Fruit fly (Drosophila melanogaster): ENCODE data around the gene TwdlF.

TwdlF gene

DNA sequence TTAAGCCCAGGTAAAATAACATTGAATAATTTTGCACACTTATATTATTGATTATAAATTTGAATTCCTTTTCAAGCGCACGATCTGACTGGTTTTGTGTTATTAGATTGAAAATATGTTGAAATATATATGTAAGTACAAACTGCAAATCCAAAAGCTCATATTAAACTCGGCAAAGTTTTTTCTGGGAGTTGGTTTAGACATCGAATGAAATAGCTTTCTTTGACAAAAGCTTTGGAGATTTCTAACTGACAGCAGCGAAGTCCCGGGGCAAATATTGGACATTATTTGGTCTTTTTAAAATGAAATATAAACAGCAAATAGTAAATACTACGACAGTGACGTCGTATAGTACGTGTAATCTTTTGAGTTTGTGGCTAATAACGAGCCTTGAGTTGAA lies 4.4 kb downstream of the TwdlF start, which contains the start of gene TwdlG:
TSS of gene TwdlG (minus strand) at position 101 of the 400 bp plus-strand sequence.
- no peak for TF ChIP-seq D1 (tag; optimal IDR thresholded peaks at IDR 0.05)

DNA sequence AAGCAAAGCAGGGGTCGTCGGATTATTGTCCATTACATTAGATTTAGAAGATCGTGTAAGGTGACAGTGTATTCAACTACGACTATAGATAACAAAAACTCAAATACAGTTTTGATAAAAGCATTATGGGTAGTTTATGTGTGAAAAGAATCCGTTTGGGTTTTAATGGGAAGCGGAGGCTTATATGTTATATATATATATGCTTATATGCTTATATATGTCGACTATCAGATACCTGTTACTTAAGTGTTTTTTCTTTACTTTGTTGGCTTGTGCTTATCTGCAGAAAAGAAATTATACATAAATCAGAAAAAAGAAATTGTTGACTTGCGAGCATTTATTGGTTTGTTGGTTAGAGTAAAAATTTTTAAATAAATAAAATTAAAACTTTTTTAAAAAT lies 6.1 kb downstream of the TwdlF start, which contains the start of gene CG14644:
TSS of gene CG14644 (minus strand) at position 101 of the 400 bp plus-strand sequence.
- TF ChIP-seq CG4496 (GFP tag; IDR thresholded peaks at IDR 0.05): no peak
- TF ChIP-seq CG32121 (GFP tag; IDR thresholded peaks at IDR 0.05): no peak
- no peak for TF ChIP-seq EcR (GFP tag; optimal IDR thresholded peaks at IDR 0.05)
- TF ChIP-seq rn (GFP tag; IDR thresholded peaks at IDR 0.05): no peak
- no peak for TF ChIP-seq Snoo (tag; optimal IDR thresholded peaks at IDR 0.05)
- no peak for TF ChIP-seq CG15710 (tag; optimal IDR thresholded peaks at IDR 0.05)
- TF ChIP-seq CG9948 (tag; optimal IDR thresholded peaks at IDR 0.05): no peak
- no peak for TF ChIP-seq D1 (tag; optimal IDR thresholded peaks at IDR 0.05)
- no peak for TF ChIP-seq CG17806 (tag; optimal IDR thresholded peaks at IDR 0.05)
- no peak for TF ChIP-seq CG14655 (GFP tag; optimal IDR thresholded peaks at IDR 0.05)
- no peak for TF ChIP-seq CG8159 (tag; optimal IDR thresholded peaks at IDR 0.05)
- TF ChIP-seq Pif1A (GFP tag; optimal IDR thresholded peaks at IDR 0.05): no peak
- no peak for TF ChIP-seq Pif1B (GFP tag; optimal IDR thresholded peaks at IDR 0.05)
- TF ChIP-seq CG12605 (GFP tag; IDR thresholded peaks at IDR 0.05): no peak

DNA sequence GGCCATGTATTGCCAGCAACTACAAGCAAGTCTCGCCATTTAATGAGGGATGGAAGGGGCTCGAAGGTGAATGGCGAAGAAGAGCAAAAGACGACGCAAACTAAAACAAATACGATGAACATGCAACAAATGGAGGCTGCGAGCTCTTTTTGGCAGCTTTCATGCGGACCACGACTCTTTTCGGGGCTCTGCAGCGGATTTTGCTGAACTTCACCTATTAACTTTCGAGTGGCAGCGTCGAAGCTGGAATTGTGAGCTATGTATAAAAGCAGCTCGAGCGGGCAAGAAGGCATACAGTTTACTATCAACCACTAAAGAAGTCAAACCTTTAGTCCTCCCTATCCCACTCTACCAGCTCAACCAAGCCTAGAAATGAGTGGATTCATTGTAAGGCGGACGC lies 7.6 kb downstream of the TwdlF start, which contains the start of gene TwdlV:
TSS of gene TwdlV (plus strand) at position 301 of the 400 bp plus-strand sequence.
- no peak for TF ChIP-seq D1 (tag; optimal IDR thresholded peaks at IDR 0.05)
- TF ChIP-seq CG8301 (tag; optimal IDR thresholded peaks at IDR 0.05): no peak
- no peak for TF ChIP-seq CG4496 (GFP tag; IDR thresholded peaks at IDR 0.05)
- TF ChIP-seq Pif1B (GFP tag; optimal IDR thresholded peaks at IDR 0.05): no peak
- no peak for TF ChIP-seq Snoo (tag; optimal IDR thresholded peaks at IDR 0.05)
- TF ChIP-seq CG14655 (GFP tag; optimal IDR thresholded peaks at IDR 0.05): no peak
- TF ChIP-seq CG13204 (GFP tag; optimal IDR thresholded peaks at IDR 0.05): no peak

DNA sequence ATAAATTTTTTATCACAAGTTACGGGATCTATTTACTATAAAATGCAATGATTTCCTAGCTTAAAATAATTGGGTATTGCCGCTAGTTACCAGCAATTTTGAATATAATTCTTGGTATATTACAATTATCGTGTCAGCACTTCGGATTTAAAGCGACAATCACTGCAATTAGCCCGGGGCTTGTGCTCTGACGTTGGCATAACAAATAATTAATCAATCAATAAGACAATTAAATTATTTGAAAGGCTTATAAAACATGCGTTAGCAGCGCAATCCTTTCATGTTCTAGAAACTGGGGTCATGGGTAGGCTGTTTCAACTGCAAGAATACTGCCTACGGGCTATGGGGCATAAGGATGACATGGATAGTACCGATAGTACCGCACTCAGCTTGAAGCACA lies 9.9 kb downstream of the TwdlF start, which contains the start of gene Or82a:
TSS of gene Or82a (plus strand) at position 301 of the 400 bp plus-strand sequence.
- TF ChIP-seq D1 (tag; optimal IDR thresholded peaks at IDR 0.05) (no peak), CG15710 (tag; optimal IDR thresholded peaks at IDR 0.05) (no peak), CG13204 (GFP tag; optimal IDR thresholded peaks at IDR 0.05) (no peak), fd96Ca (GFP tag; IDR thresholded peaks at IDR 0.05) (no peak), Pif1A (GFP tag; optimal IDR thresholded peaks at IDR 0.05) (no peak), CG10348 (GFP tag; IDR thresholded peaks at IDR 0.05) (no peak), CG8159 (tag; optimal IDR thresholded peaks at IDR 0.05) (no peak), EcR (GFP tag; optimal IDR thresholded peaks at IDR 0.05) (no peak), CG4496 (GFP tag; IDR thresholded peaks at IDR 0.05) (no peak), Snoo (tag; optimal IDR thresholded peaks at IDR 0.05) (no peak), CG12605 (GFP tag; IDR thresholded peaks at IDR 0.05) (no peak), CG9948 (tag; optimal IDR thresholded peaks at IDR 0.05) (no peak), CG34367 (tag; optimal IDR thresholded peaks at IDR 0.05) (no peak), CG32121 (GFP tag; IDR thresholded peaks at IDR 0.05) (no peak), Pif1B (GFP tag; optimal IDR thresholded peaks at IDR 0.05) (no peak), Ets98B (GFP tag; IDR thresholded peaks at IDR 0.05) (no peak), gl (tag; optimal IDR thresholded peaks at IDR 0.05) (no peak)

DNA sequence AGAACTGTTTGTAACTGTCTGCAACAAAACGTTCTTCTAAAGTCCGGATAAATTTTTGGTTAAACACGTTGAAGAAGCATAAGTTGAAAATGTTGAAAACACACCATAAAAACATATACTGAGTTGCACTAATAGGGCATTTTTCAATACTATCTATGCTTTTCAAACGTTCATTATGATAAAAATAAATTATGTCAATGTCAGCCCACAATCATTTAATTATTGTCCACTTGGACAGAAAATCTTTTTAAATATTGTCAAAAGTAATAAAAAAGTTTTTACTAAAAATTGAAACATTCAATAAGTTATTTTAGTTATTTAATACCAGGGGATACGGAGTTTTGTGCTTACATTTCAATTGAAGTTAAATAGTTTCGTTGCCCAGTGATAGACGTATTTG lies 19.6 kb downstream of the TwdlF start, which contains the start of gene CG1092:
TSS of gene CG1092 (plus strand) at position 301 of the 400 bp plus-strand sequence.
- TF ChIP-seq CG12605 (GFP tag; IDR thresholded peaks at IDR 0.05) (no peak), CG34367 (tag; optimal IDR thresholded peaks at IDR 0.05) (no peak), EcR (GFP tag; optimal IDR thresholded peaks at IDR 0.05) (no peak), Snoo (tag; optimal IDR thresholded peaks at IDR 0.05) (no peak), CG15710 (tag; optimal IDR thresholded peaks at IDR 0.05) (no peak), Ets98B (GFP tag; IDR thresholded peaks at IDR 0.05) (no peak), Pif1A (GFP tag; optimal IDR thresholded peaks at IDR 0.05) (no peak), CG8301 (tag; optimal IDR thresholded peaks at IDR 0.05) (no peak), D1 (tag; optimal IDR thresholded peaks at IDR 0.05) (no peak)

DNA sequence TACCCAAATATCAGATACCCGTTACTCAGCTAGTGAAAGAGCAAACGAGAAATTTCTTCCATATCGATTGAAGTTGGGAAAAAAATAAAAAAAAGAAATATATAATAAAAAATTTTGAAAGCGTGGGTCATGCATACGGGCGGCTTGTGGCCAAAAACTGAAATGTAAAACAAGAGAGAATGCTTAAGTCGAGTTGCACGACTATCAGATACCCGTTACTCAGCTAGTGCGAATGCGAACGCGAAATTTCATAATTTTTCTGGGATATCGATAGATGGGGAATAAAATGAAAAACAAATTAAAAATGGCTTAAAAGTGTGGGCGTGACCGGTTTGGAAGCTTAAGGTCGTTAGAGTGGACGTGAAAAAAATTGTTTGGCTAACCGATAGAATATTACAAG lies 21.5 kb downstream of the TwdlF start:
- TF ChIP-seq gl (tag; optimal IDR thresholded peaks at IDR 0.05) (no peak), CG4496 (GFP tag; IDR thresholded peaks at IDR 0.05) (no peak), CG14655 (GFP tag; optimal IDR thresholded peaks at IDR 0.05) (no peak), CG15710 (tag; optimal IDR thresholded peaks at IDR 0.05) (no peak)

DNA sequence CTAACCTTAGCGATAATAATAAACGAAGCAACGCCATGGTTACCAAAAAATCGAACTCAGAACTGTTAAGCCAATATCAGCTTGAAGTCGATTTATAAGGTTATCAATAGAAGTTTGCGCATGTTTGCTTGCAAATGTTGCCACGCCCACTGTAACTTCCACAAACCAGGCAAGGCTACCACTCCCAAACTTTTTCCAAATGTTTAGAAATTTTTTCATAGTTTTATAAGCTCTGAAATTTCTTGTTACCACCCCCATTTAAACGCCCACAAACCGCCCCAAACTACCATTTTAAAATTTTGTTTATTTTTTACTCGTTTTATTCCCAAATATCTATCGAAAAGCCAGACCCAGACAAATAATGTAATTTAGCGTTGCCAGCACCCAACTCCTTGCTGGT lies 31.0 kb downstream of the TwdlF start, which contains the start of gene flip:
TSS of gene flip (minus strand) at position 101 of the 400 bp plus-strand sequence.
- TF ChIP-seq CG14655 (GFP tag; optimal IDR thresholded peaks at IDR 0.05): no peak
- no peak for TF ChIP-seq Pif1A (GFP tag; optimal IDR thresholded peaks at IDR 0.05)
- no peak for TF ChIP-seq D1 (tag; optimal IDR thresholded peaks at IDR 0.05)
- TF ChIP-seq CG10348 (GFP tag; IDR thresholded peaks at IDR 0.05): no peak
- no peak for TF ChIP-seq CG12605 (GFP tag; IDR thresholded peaks at IDR 0.05)
- no peak for TF ChIP-seq Ets98B (GFP tag; IDR thresholded peaks at IDR 0.05)
- no peak for TF ChIP-seq Snoo (tag; optimal IDR thresholded peaks at IDR 0.05)
- TF ChIP-seq EcR (GFP tag; optimal IDR thresholded peaks at IDR 0.05): no peak
- TF ChIP-seq gl (tag; optimal IDR thresholded peaks at IDR 0.05): no peak
- TF ChIP-seq Pif1B (GFP tag; optimal IDR thresholded peaks at IDR 0.05): no peak
- no peak for TF ChIP-seq rn (GFP tag; IDR thresholded peaks at IDR 0.05)
- TF ChIP-seq CG15710 (tag; optimal IDR thresholded peaks at IDR 0.05): no peak
- TF ChIP-seq CG13204 (GFP tag; optimal IDR thresholded peaks at IDR 0.05): no peak
- TF ChIP-seq CG32121 (GFP tag; IDR thresholded peaks at IDR 0.05): no peak
- TF ChIP-seq CG17806 (tag; optimal IDR thresholded peaks at IDR 0.05): no peak
- no peak for TF ChIP-seq CG8159 (tag; optimal IDR thresholded peaks at IDR 0.05)
- no peak for TF ChIP-seq fd96Ca (GFP tag; IDR thresholded peaks at IDR 0.05)
- no peak for TF ChIP-seq CG9948 (tag; optimal IDR thresholded peaks at IDR 0.05)
- no peak for TF ChIP-seq CG34367 (tag; optimal IDR thresholded peaks at IDR 0.05)
